Fruit fly (Drosophila melanogaster) whole organism, embryonic: Measurements from ENCODE around the gene CG31454.

ENCODE experiments used
- Ada2b ChIP-seq: fragments of 200-800 bp; sonication (Bioruptor generic); IDR thresholded peaks from 2 replicates; pipeline ENCODE4 v1.3.6; 2022; ENCODE audit warnings: missing biosample characterization, missing genetic modification characterization
- B-H2 ChIP-seq: fragments of 200-800 bp; sonication (Bioruptor generic); optimal IDR thresholded peaks from 2 replicates; lab custom pipeline; 2018; ENCODE audit warnings: missing biosample characterization, mild to moderate bottlenecking, missing genetic modification characterization
- Blimp-1 ChIP-seq: fragments of 200-800 bp; sonication (Bioruptor generic); optimal IDR thresholded peaks from 3 replicates; lab custom pipeline; 2018; ENCODE audit warnings: missing biosample characterization, missing genetic modification characterization, mild to moderate bottlenecking, moderate library complexity, missing genetic modification reagents
- CG10654 ChIP-seq: fragments of 200-800 bp; sonication (Bioruptor generic); optimal IDR thresholded peaks from 2 replicates; lab custom pipeline; 2016; ENCODE audit warnings: missing biosample characterization, missing genetic modification characterization
- CG11247 ChIP-seq: fragments of 200-800 bp; sonication (Bioruptor generic); IDR thresholded peaks from 2 replicates; pipeline ENCODE4 v1.3.6; 2022; ENCODE audit warnings: missing biosample characterization, missing genetic modification characterization
- CG13296 ChIP-seq: fragments of 200-800 bp; sonication (Bioruptor generic); optimal IDR thresholded peaks from 3 replicates; lab custom pipeline; 2018; ENCODE audit warnings: missing biosample characterization, mild to moderate bottlenecking, missing genetic modification characterization
- CG13894 ChIP-seq: fragments of 200-800 bp; sonication (Bioruptor generic); optimal IDR thresholded peaks from 3 replicates; lab custom pipeline; 2018; ENCODE audit warnings: missing biosample characterization, mild to moderate bottlenecking, missing genetic modification characterization, moderate library complexity
- CG14710 ChIP-seq: fragments of 200-800 bp; sonication (Bioruptor generic); optimal IDR thresholded peaks from 3 replicates; lab custom pipeline; 2019; ENCODE audit warnings: missing biosample characterization, mild to moderate bottlenecking, missing genetic modification characterization, moderate library complexity
- CG15479 ChIP-seq: fragments of 200-800 bp; sonication (Bioruptor generic); optimal IDR thresholded peaks from 3 replicates; lab custom pipeline; 2019; ENCODE audit warnings: missing biosample characterization, mild to moderate bottlenecking, missing genetic modification characterization, moderate library complexity
- CG1602 ChIP-seq: fragments of 200-800 bp; sonication (Bioruptor generic); optimal IDR thresholded peaks from 3 replicates; lab custom pipeline; 2016; ENCODE audit warnings: missing biosample characterization, missing genetic modification characterization
- CG18262 ChIP-seq: fragments of 200-800 bp; optimal IDR thresholded peaks from 3 replicates; lab custom pipeline; 2019; ENCODE audit warnings: missing biosample characterization, mild to moderate bottlenecking, missing genetic modification characterization, moderate library complexity
- CG2116 ChIP-seq: fragments of 200-800 bp; sonication (Bioruptor generic); optimal IDR thresholded peaks from 3 replicates; lab custom pipeline; 2018; ENCODE audit warnings: missing biosample characterization, mild to moderate bottlenecking, missing genetic modification characterization
- CG2712 ChIP-seq: fragments of 200-800 bp; optimal IDR thresholded peaks from 3 replicates; lab custom pipeline; 2019; ENCODE audit warnings: missing biosample characterization, mild to moderate bottlenecking, missing genetic modification characterization, moderate library complexity
- CG32767 ChIP-seq: fragments of 200-800 bp; sonication (Bioruptor generic); IDR thresholded peaks from 2 replicates; pipeline ENCODE4 v1.3.6; 2022; ENCODE audit warnings: missing biosample characterization, missing genetic modification characterization
- CG34224 ChIP-seq: fragments of 200-800 bp; sonication (Bioruptor generic); IDR thresholded peaks from 3 replicates; pipeline ENCODE4 v1.3.6; 2022; ENCODE audit warnings: missing biosample characterization, missing genetic modification characterization; ENCODE audit not compliant: partially characterized antibody
- CG5953 ChIP-seq: fragments of 200-800 bp; sonication (Bioruptor generic); IDR thresholded peaks from 2 replicates; pipeline ENCODE4 v1.3.6; 2022; ENCODE audit warnings: missing biosample characterization, missing genetic modification characterization
- CG6791 ChIP-seq: fragments of 200-800 bp; sonication (Bioruptor generic); IDR thresholded peaks from 3 replicates; pipeline ENCODE4 v1.3.6; 2022; ENCODE audit warnings: missing biosample characterization, missing genetic modification characterization; ENCODE audit not compliant: partially characterized antibody
- CG7928 ChIP-seq: fragments of 200-800 bp; sonication (Bioruptor generic); optimal IDR thresholded peaks from 2 replicates; lab custom pipeline; 2017; ENCODE audit warnings: missing biosample characterization, mild to moderate bottlenecking, missing genetic modification characterization
- Dfd ChIP-seq, 2 experiments: fragments of >200 bp; optimal IDR thresholded peaks; 2 replicates each; lab custom pipeline; 2017; ENCODE audit warnings: missing biosample characterization in 2 of 2, missing genetic modification characterization in 2 of 2
- Dip2 ChIP-seq: fragments of 200-800 bp; sonication (Bioruptor generic); IDR thresholded peaks from 2 replicates; pipeline ENCODE4 v1.3.6; 2022; ENCODE audit warnings: missing biosample characterization, missing genetic modification characterization
- Gug ChIP-seq: fragments of 200-800 bp; sonication (Bioruptor generic); IDR thresholded peaks from 4 replicates; pipeline ENCODE4 v1.3.6; 2022; ENCODE audit warnings: missing biosample characterization, missing genetic modification characterization
- Hand ChIP-seq: fragments of 200-800 bp; sonication (Bioruptor generic); optimal IDR thresholded peaks from 2 replicates; lab custom pipeline; 2017; ENCODE audit warnings: mild to moderate bottlenecking, missing biosample characterization, missing genetic modification reagents, missing genetic modification characterization
- MBD-R2 ChIP-seq: fragments of 200-800 bp; sonication (Bioruptor generic); IDR thresholded peaks from 2 replicates; pipeline ENCODE4 v1.3.6; 2022; ENCODE audit warnings: missing biosample characterization, missing genetic modification characterization
- Meics ChIP-seq: fragments of 200-800 bp; sonication (Bioruptor generic); optimal IDR thresholded peaks from 2 replicates; lab custom pipeline; 2017; ENCODE audit warnings: missing biosample characterization, mild to moderate bottlenecking, missing genetic modification characterization
- NK7.1 ChIP-seq: fragments of 200-800 bp; sonication (Bioruptor generic); optimal IDR thresholded peaks from 3 replicates; lab custom pipeline; 2016; ENCODE audit warnings: missing biosample characterization, missing genetic modification characterization
- Oli ChIP-seq: fragments of 200-800 bp; sonication (Bioruptor generic); optimal IDR thresholded peaks from 2 replicates; lab custom pipeline; 2018; ENCODE audit warnings: missing biosample characterization, mild to moderate bottlenecking, missing genetic modification characterization, moderate library complexity
- Optix ChIP-seq: fragments of 200-800 bp; sonication (Bioruptor generic); IDR thresholded peaks from 3 replicates; pipeline ENCODE4 v1.3.6; 2022; ENCODE audit warnings: missing biosample characterization, missing genetic modification characterization
- Rfx ChIP-seq: fragments of 200-800 bp; sonication (Bioruptor generic); IDR thresholded peaks from 2 replicates; pipeline ENCODE4 v1.3.6; 2022; ENCODE audit warnings: missing biosample characterization, missing genetic modification characterization
- Spps ChIP-seq: fragments of 200-800 bp; sonication (Bioruptor generic); optimal IDR thresholded peaks from 2 replicates; lab custom pipeline; 2018; ENCODE audit warnings: missing biosample characterization, mild to moderate bottlenecking, missing genetic modification characterization
- Vsx1 ChIP-seq: fragments of 200-800 bp; sonication (Bioruptor generic); optimal IDR thresholded peaks from 2 replicates; lab custom pipeline; 2017; ENCODE audit warnings: missing biosample characterization, mild to moderate bottlenecking, missing genetic modification characterization, missing genetic modification reagents
- ase ChIP-seq: fragments of 200-800 bp; sonication (Bioruptor generic); IDR thresholded peaks from 3 replicates; pipeline ENCODE4 v1.3.6; 2022; ENCODE audit warnings: missing biosample characterization, missing genetic modification characterization
- ato ChIP-seq: fragments of 200-800 bp; sonication (Bioruptor generic); IDR thresholded peaks from 2 replicates; pipeline ENCODE4 v1.3.6; 2022; ENCODE audit warnings: missing biosample characterization, missing genetic modification characterization; ENCODE audit not compliant: partially characterized antibody
- bbx ChIP-seq: fragments of 200-800 bp; sonication (Bioruptor generic); IDR thresholded peaks from 2 replicates; pipeline ENCODE4 v1.3.6; 2022; ENCODE audit warnings: missing biosample characterization, missing genetic modification characterization; ENCODE audit not compliant: partially characterized antibody
- cato ChIP-seq: fragments of 200-800 bp; sonication (Bioruptor generic); optimal IDR thresholded peaks from 2 replicates; lab custom pipeline; 2016; ENCODE audit warnings: missing biosample characterization, missing genetic modification characterization, borderline replicate concordance
- caup ChIP-seq: fragments of 200-800 bp; sonication (Bioruptor generic); optimal IDR thresholded peaks from 3 replicates; lab custom pipeline; 2017; ENCODE audit warnings: missing biosample characterization, mild to moderate bottlenecking, missing genetic modification characterization, moderate library complexity; ENCODE audit not compliant: severe bottlenecking
- eve ChIP-seq, 2 experiments: fragments of >200 bp; optimal IDR thresholded peaks; 2 replicates each; lab custom pipeline; 2017; ENCODE audit warnings: missing biosample characterization in 2 of 2, missing genetic modification characterization in 2 of 2
- fd102C ChIP-seq: fragments of 200-800 bp; sonication (Bioruptor generic); optimal IDR thresholded peaks from 2 replicates; lab custom pipeline; 2018; ENCODE audit warnings: missing biosample characterization, mild to moderate bottlenecking, missing genetic modification characterization, moderate library complexity
- hbn ChIP-seq: fragments of 200-800 bp; sonication (Bioruptor generic); IDR thresholded peaks from 2 replicates; pipeline ENCODE4 v1.3.6; 2022; ENCODE audit warnings: missing biosample characterization, missing genetic modification characterization; ENCODE audit not compliant: partially characterized antibody
- jing ChIP-seq: fragments of 200-800 bp; sonication (Bioruptor generic); optimal IDR thresholded peaks from 2 replicates; lab custom pipeline; 2018; ENCODE audit warnings: missing biosample characterization, mild to moderate bottlenecking, missing genetic modification characterization
- phol ChIP-seq: fragments of 200-800 bp; sonication (Bioruptor generic); optimal IDR thresholded peaks from 3 replicates; lab custom pipeline; 2018; ENCODE audit warnings: missing biosample characterization, mild to moderate bottlenecking, missing genetic modification characterization, moderate library complexity
- prd ChIP-seq, 3 experiments: fragments of >200 bp in 2 of 3; fragments of 200-800 bp in 1 of 3; sonication (Bioruptor generic) in 1 of 3; optimal IDR thresholded peaks in 2 of 3; IDR thresholded peaks in 1 of 3; 2 replicates in 2 of 3; 3 replicates in 1 of 3; pipeline versions ENCODE4 v1.3.6 to Lab custom; 2017 to 2022; ENCODE audit warnings: missing biosample characterization in 1 of 3, missing genetic modification characterization in 1 of 3
- sd ChIP-seq: fragments of 200-800 bp; sonication (Bioruptor generic); optimal IDR thresholded peaks from 3 replicates; lab custom pipeline; 2018; ENCODE audit warnings: missing biosample characterization, mild to moderate bottlenecking, missing genetic modification characterization, moderate library complexity
- shn ChIP-seq: fragments of 200-800 bp; sonication (Bioruptor generic); optimal IDR thresholded peaks from 3 replicates; lab custom pipeline; 2016; ENCODE audit warnings: missing biosample characterization, missing genetic modification characterization
- slp2 ChIP-seq: fragments of 200-800 bp; sonication (Bioruptor generic); optimal IDR thresholded peaks from 2 replicates; lab custom pipeline; 2016; ENCODE audit warnings: missing biosample characterization, missing genetic modification characterization
- sqz ChIP-seq: fragments of 200-800 bp; sonication (Bioruptor generic); optimal IDR thresholded peaks from 3 replicates; lab custom pipeline; 2018; ENCODE audit warnings: missing biosample characterization, mild to moderate bottlenecking, missing genetic modification characterization
- stwl ChIP-seq: fragments of 200-800 bp; sonication (Bioruptor generic); optimal IDR thresholded peaks from 3 replicates; lab custom pipeline; 2018; ENCODE audit warnings: missing biosample characterization, mild to moderate bottlenecking, missing genetic modification characterization, moderate library complexity
- tin ChIP-seq: fragments of 200-800 bp; sonication (Bioruptor generic); optimal IDR thresholded peaks from 3 replicates; lab custom pipeline; 2016; ENCODE audit warnings: missing biosample characterization, missing genetic modification characterization
- usp ChIP-seq: fragments of >200 bp; optimal IDR thresholded peaks from 2 replicates; lab custom pipeline; 2017; ENCODE audit warnings: missing biosample characterization, missing genetic modification characterization
- vfl ChIP-seq: fragments of 200-800 bp; sonication (Bioruptor generic); optimal IDR thresholded peaks from 2 replicates; lab custom pipeline; 2016; ENCODE audit warnings: missing biosample characterization, missing genetic modification characterization
- wor ChIP-seq: fragments of 200-800 bp; sonication (Bioruptor generic); IDR thresholded peaks from 2 replicates; pipeline ENCODE4 v1.3.6; 2022; ENCODE audit warnings: missing biosample characterization, missing genetic modification characterization

The CG31454 gene

dm6 chr3R:8517752-8518185 lies 3.7 kb upstream of the CG31454 start, which contains the start of gene CG11737 (continued):
- TF ChIP-seq CG1602 (GFP tag; lab: Kevin White, UChicago) (no peak), Gug (no peak), CG13296 (GFP tag; lab: Kevin White, UChicago) (no peak), prd (optimal IDR thresholded peaks at IDR 0.05; lab: Kevin White, UChicago) (no peak), prd (GFP tag; IDR thresholded peaks at IDR 0.05; lab: Robert Waterston, UW) (no peak), Hand (GFP tag; lab: Kevin White, UChicago) (no peak), Oli (tag; lab: Kevin White, UChicago) (no peak), phol (peak; percentile 53), caup (GFP tag; lab: Kevin White, UChicago) (no peak), CG15479 (no peak), ase (GFP tag; lab: Robert Waterston, UW) (no peak), shn (GFP tag; lab: Kevin White, UChicago) (no peak), CG13894 (tag; lab: Kevin White, UChicago) (no peak), eve (GFP tag; optimal IDR thresholded peaks at IDR 0.05; lab: Kevin White, UChicago) (no peak), Ada2b (GFP tag; lab: Robert Waterston, UW) (no peak), CG10654 (GFP tag; lab: Kevin White, UChicago) (no peak), sqz (GFP tag; lab: Kevin White, UChicago) (no peak), slp2 (GFP tag; lab: Kevin White, UChicago) (no peak), CG11247 (GFP tag; lab: Robert Waterston, UW) (no peak), CG7928 (GFP tag; lab: Kevin White, UChicago) (no peak), CG5953 (no peak), MBD-R2 (GFP tag; lab: Robert Waterston, UW) (peak; percentile 66), CG32767 (no peak), ato (GFP tag; lab: Robert Waterston, UW) (peak; percentile 68), CG6791 (peak; percentile 82), Vsx1 (GFP tag; lab: Kevin White, UChicago) (no peak), Meics (GFP tag; lab: Kevin White, UChicago) (no peak), cato (no peak), CG18262 (no peak), B-H2 (GFP tag; lab: Kevin White, UChicago) (no peak), hbn (GFP tag; lab: Robert Waterston, UW) (no peak), fd102C (GFP tag; lab: Kevin White, UChicago) (no peak), CG14710 (no peak), Dip2 (no peak), usp (GFP tag; lab: Kevin White, UChicago) (no peak), wor (GFP tag; lab: Robert Waterston, UW) (no peak), CG2712 (tag; lab: Kevin White, UChicago) (no peak), CG2116 (peak; percentile 82), NK7.1 (no peak), bbx (peak; percentile 73), Rfx (GFP tag; lab: Robert Waterston, UW) (peak; percentile 41; the same call in 1 of the 2 replicates), Blimp-1 (no peak), CG34224 (GFP tag; lab: Robert Waterston, UW) (peak; percentile 41; the same call in 1 of the 3 replicates), jing (GFP tag; lab: Kevin White, UChicago) (no peak), stwl (tag; lab: Kevin White, UChicago) (peak; percentile 91), tin (GFP tag; lab: Kevin White, UChicago) (no peak), Optix (no peak), vfl (GFP tag; lab: Kevin White, UChicago) (no peak), Dfd (GFP tag; optimal IDR thresholded peaks at IDR 0.05; lab: Kevin White, UChicago) (no peak), sd (tag; lab: Kevin White, UChicago) (no peak), Spps (tag; lab: Kevin White, UChicago) (no peak)
